Worm (Caenorhabditis elegans) whole organism, L1 larva: ENCODE measurements around the gene slmp-1.
A peak's percentile ranks its signal among the peaks of the same experiment; 100 is the strongest.

ENCODE experiments used
- C34B4.2 ChIP-seq: sonication (generic microtip); optimal IDR thresholded peaks from 2 replicates; lab custom pipeline; 2017; ENCODE audit warnings: mild to moderate bottlenecking, missing genetic modification characterization, missing compliant biosample characterization
- ama-1 ChIP-seq: fragments of 150-350 bp; optimal IDR thresholded peaks from 2 replicates; lab custom pipeline; 2014
- blmp-1 ChIP-seq: fragments of 150-350 bp; optimal IDR thresholded peaks from 2 replicates; lab custom pipeline; 2014; ENCODE audit warnings: missing biosample characterization, missing genetic modification characterization
- ceh-82 ChIP-seq, 3 experiments: fragments of 150-350 bp in 1 of 3; sonication (generic microtip) in 2 of 3; optimal IDR thresholded peaks; 2 replicates each; lab custom pipeline; 2014 to 2017; ENCODE audit warnings: missing biosample characterization in 3 of 3, missing genetic modification characterization in 3 of 3
- ceh-88 ChIP-seq: fragments of 200-800 bp; sonication (Bioruptor generic); IDR thresholded peaks from 2 replicates; pipeline ENCODE4 v1.3.6; 2022; ENCODE audit warnings: missing genetic modification characterization, missing compliant biosample characterization
- ces-1 ChIP-seq: fragments of 150-350 bp; optimal IDR thresholded peaks from 2 replicates; lab custom pipeline; 2014; ENCODE audit warnings: missing biosample characterization, missing genetic modification reagents, missing genetic modification characterization
- dpl-1 ChIP-seq, 3 experiments: fragments of 150-350 bp in 2 of 3; sonication (generic microtip) in 1 of 3; optimal IDR thresholded peaks; 2 replicates each; lab custom pipeline; 2014 to 2017; ENCODE audit warnings: missing biosample characterization in 3 of 3, missing genetic modification characterization in 3 of 3, missing genetic modification reagents in 3 of 3
- efl-1 ChIP-seq, 4 experiments: fragments of 150-350 bp; optimal IDR thresholded peaks in 3 of 4; peaks in 1 of 4; 1 replicate in 1 of 4; 2 replicates in 3 of 4; lab custom pipeline; 2014; ENCODE audit warnings: missing biosample characterization in 2 of 4, missing genetic modification characterization in 2 of 4, missing genetic modification reagents in 2 of 4
- elt-2 ChIP-seq: sonication (generic microtip); optimal IDR thresholded peaks from 2 replicates; lab custom pipeline; 2016; ENCODE audit warnings: missing genetic modification characterization, mild to moderate bottlenecking, inconsistent platforms, missing compliant biosample characterization, missing genetic modification reagents
- elt-3 ChIP-seq, 6 experiments: fragments of 150-350 bp in 1 of 6; sonication (generic microtip); optimal IDR thresholded peaks; 2 replicates each; lab custom pipeline; 2017 to 2018; ENCODE audit warnings: missing biosample characterization in 6 of 6, missing genetic modification characterization in 6 of 6, inconsistent platforms in 1 of 6
- fos-1 ChIP-seq: fragments of 150-350 bp; optimal IDR thresholded peaks from 2 replicates; lab custom pipeline; 2014; ENCODE audit warnings: missing biosample characterization, missing genetic modification characterization
- grh-1 ChIP-seq: fragments of 200-800 bp; sonication (Bioruptor generic); IDR thresholded peaks from 2 replicates; pipeline ENCODE4 v1.3.6; 2022; ENCODE audit warnings: missing genetic modification reagents, missing genetic modification characterization, missing compliant biosample characterization
- hlh-4 ChIP-seq: sonication (generic microtip); optimal IDR thresholded peaks from 2 replicates; lab custom pipeline; 2016; ENCODE audit warnings: mild to moderate bottlenecking, missing genetic modification characterization, missing compliant biosample characterization
- hpl-2 ChIP-seq: fragments of 150-350 bp; optimal IDR thresholded peaks from 2 replicates; lab custom pipeline; 2014; ENCODE audit warnings: missing biosample characterization, missing genetic modification reagents, missing genetic modification characterization
- irx-1 ChIP-seq: sonication (generic microtip); optimal IDR thresholded peaks from 2 replicates; lab custom pipeline; 2016; ENCODE audit warnings: missing genetic modification characterization, missing compliant biosample characterization
- lin-13 ChIP-seq: fragments of 150-350 bp; optimal IDR thresholded peaks from 2 replicates; lab custom pipeline; 2014; ENCODE audit warnings: missing biosample characterization, missing genetic modification reagents, missing genetic modification characterization
- lin-14 ChIP-seq: fragments of 200-800 bp; sonication (Bioruptor generic); optimal IDR thresholded peaks from 2 replicates; lab custom pipeline; 2018; ENCODE audit warnings: mild to moderate bottlenecking, missing genetic modification characterization, moderate library complexity, missing compliant biosample characterization
- lin-35 ChIP-seq, 2 experiments: fragments of 150-350 bp; optimal IDR thresholded peaks; 2 replicates each; lab custom pipeline; 2014; ENCODE audit warnings: missing biosample characterization in 2 of 2, missing genetic modification characterization in 2 of 2, missing genetic modification reagents in 2 of 2
- lin-39 ChIP-seq: fragments of 150-350 bp; optimal IDR thresholded peaks from 2 replicates; lab custom pipeline; 2014; ENCODE audit warnings: missing biosample characterization, missing genetic modification reagents, missing genetic modification characterization
- lir-3 ChIP-seq: sonication (generic microtip); optimal IDR thresholded peaks from 2 replicates; lab custom pipeline; 2016; ENCODE audit warnings: mild to moderate bottlenecking, missing genetic modification characterization, moderate library complexity, missing compliant biosample characterization; ENCODE audit not compliant: poor library complexity
- lsy-2 ChIP-seq, 2 experiments: fragments of 150-350 bp; optimal IDR thresholded peaks; 2 replicates each; lab custom pipeline; 2014; ENCODE audit warnings: missing biosample characterization in 2 of 2, missing genetic modification characterization in 2 of 2
- mep-1 ChIP-seq: fragments of 150-350 bp; optimal IDR thresholded peaks from 2 replicates; lab custom pipeline; 2014; ENCODE audit warnings: missing biosample characterization, missing genetic modification characterization
- nhr-19 ChIP-seq: fragments of 200-800 bp; sonication (Bioruptor generic); conservative IDR thresholded peaks from 2 replicates; pipeline ENCODE4 v1.3.6; 2022; ENCODE audit warnings: missing genetic modification characterization, missing compliant biosample characterization
- nhr-20 ChIP-seq: sonication (generic microtip); optimal IDR thresholded peaks from 2 replicates; lab custom pipeline; 2016; ENCODE audit warnings: mild to moderate bottlenecking, missing genetic modification characterization, missing compliant biosample characterization
- nhr-237 ChIP-seq: fragments of 150-350 bp; optimal IDR thresholded peaks from 2 replicates; lab custom pipeline; 2014; ENCODE audit warnings: missing biosample characterization, missing genetic modification characterization
- nhr-47 ChIP-seq: sonication (generic microtip); optimal IDR thresholded peaks from 2 replicates; lab custom pipeline; 2016; ENCODE audit warnings: mild to moderate bottlenecking, missing genetic modification characterization, moderate library complexity, missing compliant biosample characterization
- nhr-71 ChIP-seq: sonication (generic microtip); optimal IDR thresholded peaks from 2 replicates; lab custom pipeline; 2016; ENCODE audit warnings: mild to moderate bottlenecking, missing genetic modification characterization, moderate library complexity, missing compliant biosample characterization
- nhr-77 ChIP-seq: fragments of 150-350 bp; optimal IDR thresholded peaks from 2 replicates; lab custom pipeline; 2014; ENCODE audit warnings: missing biosample characterization, missing genetic modification characterization
- nhr-84 ChIP-seq: sonication (generic microtip); optimal IDR thresholded peaks from 2 replicates; lab custom pipeline; 2017; ENCODE audit warnings: missing biosample characterization, missing genetic modification characterization
- nhr-85 ChIP-seq: sonication (generic microtip); peaks from one replicate; lab custom pipeline; 2016; ENCODE audit warnings: missing genetic modification characterization, inconsistent platforms, missing compliant biosample characterization
- nhr-90 ChIP-seq: sonication (generic microtip); optimal IDR thresholded peaks from 2 replicates; lab custom pipeline; 2016; ENCODE audit warnings: mild to moderate bottlenecking, missing genetic modification characterization, missing compliant biosample characterization; ENCODE audit not compliant: poor library complexity
- pax-3 ChIP-seq: fragments of 200-800 bp; sonication (Bioruptor generic); optimal IDR thresholded peaks from 2 replicates; lab custom pipeline; 2018; ENCODE audit warnings: mild to moderate bottlenecking, missing genetic modification characterization, moderate library complexity, missing compliant biosample characterization
- rnt-1 ChIP-seq: sonication (generic microtip); optimal IDR thresholded peaks from 2 replicates; lab custom pipeline; 2016; ENCODE audit warnings: mild to moderate bottlenecking, missing genetic modification characterization, moderate library complexity, missing compliant biosample characterization
- skn-1 ChIP-seq: fragments of 150-350 bp; optimal IDR thresholded peaks from 2 replicates; lab custom pipeline; 2014; ENCODE audit warnings: missing biosample characterization, missing genetic modification characterization
- snpc-4 ChIP-seq: fragments of 150-350 bp; optimal IDR thresholded peaks from 2 replicates; lab custom pipeline; 2014; ENCODE audit warnings: missing biosample characterization, missing genetic modification characterization
- snu-23 ChIP-seq: sonication (generic microtip); optimal IDR thresholded peaks from 2 replicates; lab custom pipeline; 2016; ENCODE audit warnings: missing genetic modification characterization, missing compliant biosample characterization
- swsn-7 ChIP-seq: sonication (generic microtip); optimal IDR thresholded peaks from 2 replicates; lab custom pipeline; 2016; ENCODE audit warnings: missing genetic modification characterization, missing compliant biosample characterization
- tbx-2 ChIP-seq: sonication (generic microtip); optimal IDR thresholded peaks from 2 replicates; lab custom pipeline; 2016; ENCODE audit warnings: missing genetic modification characterization, missing compliant biosample characterization
- unc-130 ChIP-seq: fragments of 150-350 bp; optimal IDR thresholded peaks from 2 replicates; lab custom pipeline; 2017; ENCODE audit warnings: missing biosample characterization, missing genetic modification characterization, inconsistent platforms
- vab-15 ChIP-seq: sonication (generic microtip); optimal IDR thresholded peaks from 2 replicates; lab custom pipeline; 2017; ENCODE audit warnings: missing genotype, mild to moderate bottlenecking, missing genetic modification characterization, missing compliant biosample characterization
- xbp-1 ChIP-seq: sonication (generic microtip); optimal IDR thresholded peaks from 2 replicates; lab custom pipeline; 2016; ENCODE audit warnings: missing genetic modification characterization, missing compliant biosample characterization

slmp-1 gene

DNA sequence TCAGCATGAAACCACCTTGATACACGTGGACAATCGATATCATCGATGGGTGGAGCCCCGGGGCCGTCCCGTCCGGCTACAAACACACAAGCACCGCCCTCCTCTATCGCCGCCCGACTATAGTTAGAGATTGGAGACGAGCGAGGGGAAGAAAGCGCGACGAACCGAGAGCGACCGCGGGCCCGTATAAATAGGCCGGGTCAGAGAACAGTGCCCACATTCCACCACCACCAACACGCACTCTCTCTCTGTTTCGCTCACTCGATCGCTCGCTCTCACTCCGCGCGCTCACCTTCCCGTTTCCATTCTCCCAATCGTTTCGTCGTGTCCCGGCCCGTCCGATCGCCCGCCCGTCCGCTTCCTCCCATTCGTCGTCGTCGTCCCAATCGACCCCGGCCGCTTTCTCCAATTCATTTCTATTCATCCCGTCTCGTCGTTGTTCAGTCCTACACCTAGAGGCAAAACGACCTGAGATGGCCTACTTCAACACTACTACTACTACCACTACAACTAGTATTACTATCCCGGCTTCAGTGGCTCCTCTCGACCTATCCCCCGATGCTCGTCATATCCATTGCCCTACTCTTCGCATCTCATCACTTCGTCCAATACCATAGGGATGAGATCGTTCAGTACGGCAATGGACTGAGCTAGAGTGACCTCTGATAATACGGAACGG, 19.3 kb downstream of the slmp-1 start (continued):
- TF ChIP-seq ama-1 (peak; percentile 75), snpc-4 (tag; lab: Kevin White, UChicago) (peak; percentile 7), irx-1 (tag; lab: Kevin White, UChicago) (peak; percentile 28)

DNA sequence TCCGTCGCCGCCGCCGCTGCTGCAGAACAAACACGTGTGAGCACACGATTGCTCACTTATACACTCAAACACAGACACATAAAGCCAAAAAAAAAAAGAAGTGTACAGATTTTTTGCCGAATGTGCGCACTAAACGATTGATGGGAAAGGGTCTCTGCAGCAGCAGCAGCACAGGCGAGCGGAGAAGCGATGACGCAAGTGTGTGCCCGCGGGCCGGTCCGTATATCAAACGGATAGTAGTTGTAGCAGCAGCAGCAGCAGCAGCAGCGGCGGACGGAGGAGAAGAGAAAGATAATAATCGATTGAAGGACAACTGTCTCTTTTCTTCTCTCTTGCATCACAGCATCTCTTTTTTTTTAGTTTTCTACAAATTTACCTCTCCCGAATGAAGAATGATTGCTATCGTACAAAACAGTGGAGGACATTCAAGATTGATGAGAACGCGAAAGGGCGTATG, 19.9 kb downstream of the slmp-1 start:
- TF ChIP-seq nhr-71 (tag; lab: Kevin White, UChicago) = peak; percentile 77
- no peak for TF ChIP-seq elt-2 (tag; lab: Kevin White, UChicago)
- TF ChIP-seq nhr-85 (tag; lab: Kevin White, UChicago) = peak; percentile 94
- peak; percentile 71 for TF ChIP-seq rnt-1 (tag; lab: Kevin White, UChicago)
- TF ChIP-seq nhr-77 = peak; percentile 54
- no peak for TF ChIP-seq hlh-4 (tag; lab: Kevin White, UChicago)
- peak; percentile 54 for TF ChIP-seq fos-1 (tag; lab: Kevin White, UChicago)
- peak in 2 of 6 experiments; percentile 2 to 31 for TF ChIP-seq elt-3 (tag; optimal IDR thresholded peaks at IDR 0.05; lab: Kevin White, UChicago)
- no peak for TF ChIP-seq unc-130 (tag; lab: Kevin White, UChicago)
- TF ChIP-seq xbp-1 (tag; lab: Kevin White, UChicago) = peak; percentile 33
- TF ChIP-seq lsy-2 (tag; optimal IDR thresholded peaks at IDR 0.05; lab: Kevin White, UChicago) = peak; percentile 13 to 67
- TF ChIP-seq C34B4.2 (tag; lab: Kevin White, UChicago) = peak; percentile 28
- 0 out of 2 replicates have a peak, but pooled peaks have one; percentile 16 for TF ChIP-seq grh-1 (GFP tag; lab: Robert Waterston, UW)
- no peak for TF ChIP-seq ces-1 (GFP tag; lab: Kevin White, UChicago)
- no peak for TF ChIP-seq pax-3
- TF ChIP-seq dpl-1 (GFP tag; optimal IDR thresholded peaks at IDR 0.05; lab: Kevin White, UChicago) = no peak
- TF ChIP-seq swsn-7 (tag; lab: Kevin White, UChicago) = peak; percentile 44
- TF ChIP-seq skn-1 (tag; lab: Kevin White, UChicago) = no peak
- TF ChIP-seq lir-3 = peak; percentile 22
- peak; percentile 59 for TF ChIP-seq blmp-1 (tag; lab: Kevin White, UChicago)
- TF ChIP-seq lin-39 (tag; lab: Kevin White, UChicago) = peak; percentile 33
- TF ChIP-seq vab-15 = no peak
- no peak for TF ChIP-seq ceh-88
- no peak for TF ChIP-seq nhr-237 (tag; lab: Kevin White, UChicago)
- no peak for TF ChIP-seq nhr-84 (tag; lab: Kevin White, UChicago)
- TF ChIP-seq lin-13 (GFP tag; lab: Kevin White, UChicago) = peak; percentile 29
- peak; percentile 38 for TF ChIP-seq tbx-2 (tag; lab: Kevin White, UChicago)
- TF ChIP-seq efl-1 (optimal IDR thresholded peaks at IDR 0.05; lab: Kevin White, UChicago) = peak in 1 of 2 experiments; percentile 17
- peak in 1 of 2 experiments; percentile 93 for TF ChIP-seq efl-1 (GFP tag; optimal IDR thresholded peaks at IDR 0.05 in 1 of 2; lab: Kevin White, UChicago)
- TF ChIP-seq ceh-82 (tag; optimal IDR thresholded peaks at IDR 0.05; lab: Kevin White, UChicago) = peak in 1 of 3 experiments; percentile 22
- peak; percentile 19 for TF ChIP-seq hpl-2 (GFP tag; lab: Kevin White, UChicago)
- peak; percentile 18 to 22 for TF ChIP-seq lin-35 (GFP tag; optimal IDR thresholded peaks at IDR 0.05; lab: Kevin White, UChicago)
- peak; percentile 55 for TF ChIP-seq nhr-19
- TF ChIP-seq snu-23 (GFP tag; lab: Kevin White, UChicago) = peak; percentile 65
- TF ChIP-seq nhr-47 = peak; percentile 41
- peak; percentile 38 for TF ChIP-seq mep-1 (tag; lab: Kevin White, UChicago)
- peak; percentile 61 for TF ChIP-seq nhr-90 (tag; lab: Kevin White, UChicago)
- peak; percentile 62 for TF ChIP-seq nhr-20 (tag; lab: Kevin White, UChicago)
- peak; percentile 37 for TF ChIP-seq snpc-4 (tag; lab: Kevin White, UChicago)
- TF ChIP-seq lin-14 (GFP tag; lab: Kevin White, UChicago) = peak; percentile 78
